Worm (Caenorhabditis elegans): ENCODE results near the gene oac-46.

- no peak for TF ChIP-seq blmp-1 (tag; optimal IDR thresholded peaks at IDR 0.05)
- no peak for TF ChIP-seq lin-13 (tag; optimal IDR thresholded peaks at IDR 0.05)
- no peak for TF ChIP-seq elt-3 (tag; optimal IDR thresholded peaks at IDR 0.05)
- no peak for TF ChIP-seq unc-39 (tag; optimal IDR thresholded peaks at IDR 0.05)
- no peak for TF ChIP-seq nhr-2 (tag; optimal IDR thresholded peaks at IDR 0.05)
- TF ChIP-seq elt-1 (tag; optimal IDR thresholded peaks at IDR 0.05; ENCODE audit: borderline replicate concordance, insufficient read depth): no peak
- no peak for TF ChIP-seq snpc-4 (tag; optimal IDR thresholded peaks at IDR 0.05)
These were observed 31.7 kb upstream of the oac-46 start, which contains the start of gene rha-1 for ce11 chrII:8883559-8883958.

Data from whole organism, mixed stage, embryonic.